Fruit fly (Drosophila melanogaster) S2 (cell line): ENCODE measurements around the gene CG4593.

Experiments used
- CG8478 ChIP-seq: fragments of >200 bp; optimal IDR thresholded peaks from 2 replicates; lab custom pipeline; 2018
- CTCF ChIP-seq, 2 experiments: fragments of >200 bp; optimal IDR thresholded peaks; 2 replicates each; lab custom pipeline; 2018

CG4593 gene

dm6 chrX:7013320-7014214 lies at the start of gene CG4593, which contains the start of gene CG3032:
Gene CG4593 (plus strand): TSS chrX:7013887.
Gene CG3032 (minus strand): TSS chrX:7013881.
- TF ChIP-seq CG8478 (lab: Kevin White, UChicago) (no peak), CTCF (optimal IDR thresholded peaks at IDR 0.05; lab: Kevin White, UChicago) (no peak)

dm6 chrX:6968564-6968963 lies 45.1 kb upstream of the CG4593 start, which contains the start of gene Setd3:
Gene Setd3 (minus strand): TSS chrX:6968750.
- no peak for TF ChIP-seq CTCF (optimal IDR thresholded peaks at IDR 0.05; lab: Kevin White, UChicago)
- TF ChIP-seq CG8478 (lab: Kevin White, UChicago): no peak

- TF ChIP-seq CG8478 (lab: Kevin White, UChicago) (no peak), CTCF (optimal IDR thresholded peaks at IDR 0.05; lab: Kevin White, UChicago) (no peak)
Observed at dm6 chrX:6969364-6970137, 44.1 kb upstream of the CG4593 start, which contains the start of gene CG4586. Gene CG4586 (plus strand): TSS chrX:6969918.

dm6 chrX:6973340-6973739 lies 40.3 kb upstream of the CG4593 start, which contains the start of gene CG3040:
Gene CG3040 (minus strand): TSS chrX:6973393.
- TF ChIP-seq CG8478 (lab: Kevin White, UChicago) (no peak), CTCF (optimal IDR thresholded peaks at IDR 0.05; lab: Kevin White, UChicago) (peak in 1 of 2 experiments; percentile 37)

- TF ChIP-seq CG8478 (lab: Kevin White, UChicago) (no peak), CTCF (optimal IDR thresholded peaks at IDR 0.05; lab: Kevin White, UChicago) (no peak)
Observed at dm6 chrX:6974221-6974620, 39.5 kb upstream of the CG4593 start.

dm6 chrX:6976364-6976763 lies 37.3 kb upstream of the CG4593 start:
- TF ChIP-seq CTCF (optimal IDR thresholded peaks at IDR 0.05; lab: Kevin White, UChicago) (no peak), CG8478 (lab: Kevin White, UChicago) (no peak)

- no peak for TF ChIP-seq CG8478 (lab: Kevin White, UChicago)
- TF ChIP-seq CTCF (optimal IDR thresholded peaks at IDR 0.05; lab: Kevin White, UChicago): no peak
Observed at dm6 chrX:6976911-6977310, 36.8 kb upstream of the CG4593 start.

- TF ChIP-seq CG8478 (lab: Kevin White, UChicago): no peak
Observed at dm6 chrX:6981470-6981952, 32.2 kb upstream of the CG4593 start.

- no peak for TF ChIP-seq CTCF (optimal IDR thresholded peaks at IDR 0.05; lab: Kevin White, UChicago)
- TF ChIP-seq CG8478 (lab: Kevin White, UChicago): no peak
Observed at dm6 chrX:6982054-6982453, 31.6 kb upstream of the CG4593 start.

- TF ChIP-seq CG8478 (lab: Kevin White, UChicago) (no peak), CTCF (optimal IDR thresholded peaks at IDR 0.05; lab: Kevin White, UChicago) (no peak)
Observed at dm6 chrX:6982705-6983384, 30.8 kb upstream of the CG4593 start.

dm6 chrX:6983500-6984320 lies 30.0 kb upstream of the CG4593 start:
- TF ChIP-seq CTCF (optimal IDR thresholded peaks at IDR 0.05; lab: Kevin White, UChicago): no peak
- TF ChIP-seq CG8478 (lab: Kevin White, UChicago): no peak

dm6 chrX:6985182-6985851 lies 28.4 kb upstream of the CG4593 start:
- TF ChIP-seq CTCF (optimal IDR thresholded peaks at IDR 0.05; lab: Kevin White, UChicago) (no peak), CG8478 (lab: Kevin White, UChicago) (no peak)
